Fruit fly (Drosophila melanogaster) whole organism, embryonic: ENCODE data around the gene Nepl21.

ENCODE experiments used
- Ada2b ChIP-seq: fragments of 200-800 bp; sonication (Bioruptor generic); IDR thresholded peaks from 2 replicates; pipeline ENCODE4 v1.3.6; 2022; ENCODE audit warnings: missing biosample characterization, missing genetic modification characterization
- Atf6 ChIP-seq: fragments of 200-800 bp; sonication (Bioruptor generic); IDR thresholded peaks from 2 replicates; pipeline ENCODE4 v1.3.6; 2022; ENCODE audit warnings: missing biosample characterization, missing genetic modification characterization
- Bgb ChIP-seq: fragments of 200-800 bp; sonication (Bioruptor generic); IDR thresholded peaks from 2 replicates; pipeline ENCODE4 v1.3.6; 2022; ENCODE audit warnings: missing biosample characterization, missing genetic modification characterization; ENCODE audit not compliant: partially characterized antibody
- Blimp-1 ChIP-seq: fragments of 200-800 bp; sonication (Bioruptor generic); optimal IDR thresholded peaks from 3 replicates; lab custom pipeline; 2018; ENCODE audit warnings: missing biosample characterization, missing genetic modification characterization, mild to moderate bottlenecking, moderate library complexity, missing genetic modification reagents
- CG10366 ChIP-seq: fragments of 200-800 bp; sonication (Bioruptor generic); IDR thresholded peaks from 2 replicates; pipeline ENCODE4 v1.3.6; 2022; ENCODE audit warnings: missing biosample characterization, missing genetic modification characterization
- CG12219 ChIP-seq: fragments of 200-800 bp; sonication (Bioruptor generic); optimal IDR thresholded peaks from 3 replicates; lab custom pipeline; 2018; ENCODE audit warnings: missing biosample characterization, mild to moderate bottlenecking, missing genetic modification characterization
- CG14441 ChIP-seq: fragments of 200-800 bp; sonication (Bioruptor generic); IDR thresholded peaks from 2 replicates; pipeline ENCODE4 v1.3.6; 2022; ENCODE audit warnings: missing biosample characterization, missing genetic modification characterization
- CG14860 ChIP-seq: fragments of 200-800 bp; sonication (Bioruptor generic); IDR thresholded peaks from 3 replicates; pipeline ENCODE4 v1.3.6; 2022; ENCODE audit warnings: missing biosample characterization, missing genetic modification characterization; ENCODE audit not compliant: partially characterized antibody
- CG15269 ChIP-seq: fragments of 200-800 bp; sonication (Bioruptor generic); optimal IDR thresholded peaks from 2 replicates; lab custom pipeline; 2018; ENCODE audit warnings: missing biosample characterization, mild to moderate bottlenecking, missing genetic modification characterization, moderate library complexity
- CG1529 ChIP-seq: fragments of 200-800 bp; sonication (Bioruptor generic); optimal IDR thresholded peaks from 3 replicates; lab custom pipeline; 2018; ENCODE audit warnings: missing biosample characterization, missing genetic modification characterization
- CG1603 ChIP-seq: fragments of 200-800 bp; sonication (Bioruptor generic); optimal IDR thresholded peaks from 2 replicates; lab custom pipeline; 2019; ENCODE audit warnings: missing biosample characterization, mild to moderate bottlenecking, missing genetic modification characterization, moderate library complexity
- CG17385 ChIP-seq: fragments of 200-800 bp; sonication (Bioruptor generic); optimal IDR thresholded peaks from 3 replicates; lab custom pipeline; 2018; ENCODE audit warnings: missing biosample characterization, mild to moderate bottlenecking, missing genetic modification characterization
- CG17829 ChIP-seq: fragments of 200-800 bp; optimal IDR thresholded peaks from 2 replicates; lab custom pipeline; 2019; ENCODE audit warnings: missing biosample characterization, mild to moderate bottlenecking, missing genetic modification characterization, moderate library complexity
- CG18619 ChIP-seq: fragments of 200-800 bp; sonication (Bioruptor generic); optimal IDR thresholded peaks from 3 replicates; lab custom pipeline; 2017; ENCODE audit warnings: missing biosample characterization, mild to moderate bottlenecking, missing genetic modification characterization
- CG2712 ChIP-seq: fragments of 200-800 bp; optimal IDR thresholded peaks from 3 replicates; lab custom pipeline; 2019; ENCODE audit warnings: missing biosample characterization, mild to moderate bottlenecking, missing genetic modification characterization, moderate library complexity
- CG31388 ChIP-seq: fragments of 200-800 bp; sonication (Bioruptor generic); optimal IDR thresholded peaks from 2 replicates; lab custom pipeline; 2016; ENCODE audit warnings: missing biosample characterization, missing genetic modification characterization
- CG32532 ChIP-seq: fragments of 200-800 bp; sonication (Bioruptor generic); IDR thresholded peaks from 2 replicates; pipeline ENCODE4 v1.3.6; 2022; ENCODE audit warnings: missing biosample characterization, missing genetic modification characterization
- CG4424 ChIP-seq: fragments of 200-800 bp; sonication (Bioruptor generic); optimal IDR thresholded peaks from 3 replicates; lab custom pipeline; 2016; ENCODE audit warnings: missing biosample characterization, missing genetic modification characterization
- CG5953 ChIP-seq: fragments of 200-800 bp; sonication (Bioruptor generic); IDR thresholded peaks from 2 replicates; pipeline ENCODE4 v1.3.6; 2022; ENCODE audit warnings: missing biosample characterization, missing genetic modification characterization
- CG8089 ChIP-seq: fragments of 200-800 bp; sonication (Bioruptor generic); optimal IDR thresholded peaks from 3 replicates; lab custom pipeline; 2016; ENCODE audit warnings: missing biosample characterization, missing genetic modification characterization
- CG8388 ChIP-seq: fragments of 200-800 bp; sonication (Bioruptor generic); optimal IDR thresholded peaks from 2 replicates; lab custom pipeline; 2019; ENCODE audit warnings: missing biosample characterization, mild to moderate bottlenecking, missing genetic modification characterization, moderate library complexity
- CG9932 ChIP-seq: fragments of 200-800 bp; sonication (Bioruptor generic); IDR thresholded peaks from 2 replicates; pipeline ENCODE4 v1.3.6; 2022; ENCODE audit warnings: missing biosample characterization, missing genetic modification characterization
- Deaf1 ChIP-seq: fragments of 200-800 bp; optimal IDR thresholded peaks from 3 replicates; lab custom pipeline; 2019; ENCODE audit warnings: missing biosample characterization, mild to moderate bottlenecking, missing genetic modification characterization, moderate library complexity
- Drgx ChIP-seq: fragments of 200-800 bp; sonication (Bioruptor generic); IDR thresholded peaks from 2 replicates; pipeline ENCODE4 v1.3.6; 2022; ENCODE audit warnings: missing biosample characterization, missing genetic modification characterization
- E2f1 ChIP-seq: fragments of 200-800 bp; sonication (Bioruptor generic); IDR thresholded peaks from 2 replicates; pipeline ENCODE4 v1.3.6; 2022; ENCODE audit warnings: missing biosample characterization, missing genetic modification characterization
- Fer3 ChIP-seq: fragments of 200-800 bp; sonication (Bioruptor generic); optimal IDR thresholded peaks from 2 replicates; lab custom pipeline; 2018; ENCODE audit warnings: missing biosample characterization, mild to moderate bottlenecking, missing genetic modification characterization, moderate library complexity
- H2.0 ChIP-seq: fragments of 200-800 bp; sonication (Bioruptor generic); IDR thresholded peaks from 2 replicates; pipeline ENCODE4 v1.3.6; 2022; ENCODE audit warnings: missing biosample characterization, missing genetic modification characterization
- HHEX ChIP-seq: fragments of 200-800 bp; sonication (Bioruptor generic); optimal IDR thresholded peaks from 3 replicates; lab custom pipeline; 2017; ENCODE audit warnings: missing biosample characterization, mild to moderate bottlenecking, missing genetic modification characterization, missing genetic modification reagents
- NFAT ChIP-seq: fragments of 200-800 bp; sonication (Bioruptor generic); IDR thresholded peaks from 2 replicates; pipeline ENCODE4 v1.3.6; 2022; ENCODE audit warnings: missing biosample characterization, missing genetic modification characterization
- ara ChIP-seq: fragments of 200-800 bp; sonication (Bioruptor generic); IDR thresholded peaks from 2 replicates; pipeline ENCODE4 v1.3.6; 2022; ENCODE audit warnings: missing biosample characterization, missing genetic modification characterization
- bcd ChIP-seq: fragments of 200-800 bp; sonication (Bioruptor generic); optimal IDR thresholded peaks from 2 replicates; lab custom pipeline; 2017; ENCODE audit warnings: missing biosample characterization, mild to moderate bottlenecking, missing genetic modification characterization
- cas ChIP-seq: fragments of 200-800 bp; sonication (Bioruptor generic); IDR thresholded peaks from 2 replicates; pipeline ENCODE4 v1.3.6; 2022; ENCODE audit warnings: missing biosample characterization, missing genetic modification characterization
- ci ChIP-seq: fragments of 200-800 bp; sonication (Bioruptor generic); IDR thresholded peaks from 3 replicates; pipeline ENCODE4 v1.3.6; 2022; ENCODE audit warnings: missing biosample characterization, missing genetic modification characterization
- dysf ChIP-seq: fragments of 200-800 bp; sonication (Bioruptor generic); IDR thresholded peaks from 3 replicates; pipeline ENCODE4 v1.3.6; 2022; ENCODE audit warnings: missing biosample characterization, missing genetic modification characterization
- fd3F ChIP-seq: fragments of 200-800 bp; sonication (Bioruptor generic); optimal IDR thresholded peaks from 2 replicates; lab custom pipeline; 2018; ENCODE audit warnings: missing biosample characterization, mild to moderate bottlenecking, missing genetic modification characterization, moderate library complexity
- fd64A ChIP-seq: fragments of 200-800 bp; sonication (Bioruptor generic); optimal IDR thresholded peaks from 3 replicates; lab custom pipeline; 2018; ENCODE audit warnings: missing biosample characterization, mild to moderate bottlenecking, missing genetic modification characterization
- gem ChIP-seq: fragments of 200-800 bp; sonication (Bioruptor generic); optimal IDR thresholded peaks from 2 replicates; lab custom pipeline; 2019; ENCODE audit warnings: missing biosample characterization, mild to moderate bottlenecking, missing genetic modification characterization, moderate library complexity
- jigr1 ChIP-seq: fragments of 200-800 bp; sonication (Bioruptor generic); IDR thresholded peaks from 3 replicates; pipeline ENCODE4 v1.3.6; 2022; ENCODE audit warnings: missing biosample characterization, missing genetic modification characterization
- jing ChIP-seq: fragments of 200-800 bp; sonication (Bioruptor generic); optimal IDR thresholded peaks from 2 replicates; lab custom pipeline; 2018; ENCODE audit warnings: missing biosample characterization, mild to moderate bottlenecking, missing genetic modification characterization
- lilli ChIP-seq: fragments of 200-800 bp; sonication (Bioruptor generic); optimal IDR thresholded peaks from 3 replicates; lab custom pipeline; 2016; ENCODE audit warnings: missing biosample characterization, missing genetic modification characterization
- mld ChIP-seq: fragments of 200-800 bp; sonication (Bioruptor generic); IDR thresholded peaks from 3 replicates; pipeline ENCODE4 v1.3.6; 2022; ENCODE audit warnings: missing biosample characterization, missing genetic modification characterization; ENCODE audit not compliant: partially characterized antibody
- nmo ChIP-seq: fragments of 200-800 bp; sonication (Bioruptor generic); optimal IDR thresholded peaks from 2 replicates; lab custom pipeline; 2018; ENCODE audit warnings: missing biosample characterization, mild to moderate bottlenecking, missing genetic modification characterization, moderate library complexity
- pnt ChIP-seq: fragments of 200-800 bp; sonication (Bioruptor generic); optimal IDR thresholded peaks from 3 replicates; lab custom pipeline; 2016; ENCODE audit warnings: missing biosample characterization, missing genetic modification characterization
- prd ChIP-seq, 3 experiments: fragments of >200 bp in 2 of 3; fragments of 200-800 bp in 1 of 3; sonication (Bioruptor generic) in 1 of 3; optimal IDR thresholded peaks in 2 of 3; IDR thresholded peaks in 1 of 3; 2 replicates in 2 of 3; 3 replicates in 1 of 3; pipeline versions ENCODE4 v1.3.6 to Lab custom; 2017 to 2022; ENCODE audit warnings: missing biosample characterization in 1 of 3, missing genetic modification characterization in 1 of 3
- sens-2 ChIP-seq: fragments of 200-800 bp; sonication (Bioruptor generic); IDR thresholded peaks from 2 replicates; pipeline ENCODE4 v1.3.6; 2022; ENCODE audit warnings: missing biosample characterization, missing genetic modification characterization
- sisA ChIP-seq: fragments of 200-800 bp; sonication (Bioruptor generic); IDR thresholded peaks from 2 replicates; pipeline ENCODE4 v1.3.6; 2022; ENCODE audit warnings: missing biosample characterization, missing genetic modification characterization
- stc ChIP-seq: fragments of 200-800 bp; sonication (Bioruptor generic); IDR thresholded peaks from 2 replicates; pipeline ENCODE4 v1.3.6; 2022; ENCODE audit warnings: missing biosample characterization, missing genetic modification characterization
- tap ChIP-seq: fragments of 200-800 bp; optimal IDR thresholded peaks from 3 replicates; lab custom pipeline; 2019; ENCODE audit warnings: missing biosample characterization, mild to moderate bottlenecking, missing genetic modification characterization, moderate library complexity
- wor ChIP-seq: fragments of 200-800 bp; sonication (Bioruptor generic); IDR thresholded peaks from 2 replicates; pipeline ENCODE4 v1.3.6; 2022; ENCODE audit warnings: missing biosample characterization, missing genetic modification characterization
- zfh1 ChIP-seq: fragments of 200-800 bp; sonication (Bioruptor generic); IDR thresholded peaks from 3 replicates; pipeline ENCODE4 v1.3.6; 2022; ENCODE audit warnings: missing biosample characterization, missing genetic modification characterization

The Nepl21 gene

dm6 chr3R:28904174-28904573, 20.7 kb downstream of the Nepl21 start (continued):
- peak; percentile 9; the same call in 1 of the 2 replicates for TF ChIP-seq H2.0 (GFP tag; lab: Robert Waterston, UW)
- peak; percentile 54; the same call in 1 of the 3 replicates for TF ChIP-seq ci (GFP tag; lab: Robert Waterston, UW)
- TF ChIP-seq CG14860 (GFP tag; lab: Robert Waterston, UW): no peak
- peak; percentile 3 for TF ChIP-seq bcd (GFP tag; lab: Kevin White, UChicago)
- TF ChIP-seq CG12219 (GFP tag; lab: Kevin White, UChicago): peak; percentile 27
- no peak for TF ChIP-seq mld (GFP tag; lab: Robert Waterston, UW)
- peak; percentile 58; the same call in 2 of the 3 replicates for TF ChIP-seq zfh1 (GFP tag; lab: Robert Waterston, UW)
- peak; percentile 17; the same call in 1 of the 2 replicates for TF ChIP-seq sens-2 (GFP tag; lab: Robert Waterston, UW)
- peak; percentile 69; the same call in 1 of the 2 replicates for TF ChIP-seq ara (GFP tag; lab: Robert Waterston, UW)
- peak; percentile 52 for TF ChIP-seq Drgx
- TF ChIP-seq CG32532: peak; percentile 29; the same call in 1 of the 2 replicates
- TF ChIP-seq CG9932 (GFP tag; lab: Robert Waterston, UW): peak; percentile 40; the same call in 1 of the 2 replicates
- TF ChIP-seq Deaf1 (tag; lab: Kevin White, UChicago): peak; percentile 1
- TF ChIP-seq lilli: no peak
- no peak for TF ChIP-seq Bgb
- TF ChIP-seq CG17385 (GFP tag; lab: Kevin White, UChicago): peak; percentile 48
- peak; percentile 22 for TF ChIP-seq fd3F (GFP tag; lab: Kevin White, UChicago)
- peak; percentile 66 for TF ChIP-seq nmo
- peak; percentile 63 for TF ChIP-seq sisA (GFP tag; lab: Robert Waterston, UW)
- TF ChIP-seq gem (tag; lab: Kevin White, UChicago): peak; percentile 74
- peak; percentile 51; the same call in 1 of the 2 replicates for TF ChIP-seq CG14441 (GFP tag; lab: Robert Waterston, UW)
- TF ChIP-seq tap (tag; lab: Kevin White, UChicago): peak; percentile 51
- peak; percentile 59 for TF ChIP-seq CG2712 (tag; lab: Kevin White, UChicago)
- TF ChIP-seq CG31388 (GFP tag; lab: Kevin White, UChicago): no peak
- peak; percentile 22; the same call in 1 of the 2 replicates for TF ChIP-seq Ada2b
- peak; percentile 67 for TF ChIP-seq Blimp-1
- TF ChIP-seq pnt: peak; percentile 53
- peak; percentile 42; the same call in 2 of the 3 replicates for TF ChIP-seq jigr1 (GFP tag; lab: Robert Waterston, UW)
- TF ChIP-seq NFAT: 0 out of 2 replicates have a peak, but pooled peaks have one; percentile 30
- TF ChIP-seq CG4424: peak; percentile 44
- TF ChIP-seq fd64A: peak; percentile 8
- peak; percentile 11; the same call in 1 of the 2 replicates for TF ChIP-seq E2f1 (GFP tag; lab: Robert Waterston, UW)
- TF ChIP-seq stc (GFP tag; lab: Robert Waterston, UW): peak; percentile 45; the same call in 1 of the 2 replicates
- peak; percentile 54 for TF ChIP-seq CG5953 (GFP tag; lab: Robert Waterston, UW)
- peak; percentile 49; the same call in 1 of the 2 replicates for TF ChIP-seq wor
- TF ChIP-seq CG15269 (tag; lab: Kevin White, UChicago): peak; percentile 59
- TF ChIP-seq HHEX: no peak
- TF ChIP-seq CG10366: peak; percentile 49
- TF ChIP-seq Fer3 (tag; lab: Kevin White, UChicago): peak; percentile 39
- no peak for TF ChIP-seq cas (GFP tag; lab: Robert Waterston, UW)
- TF ChIP-seq CG17829 (tag; lab: Kevin White, UChicago): peak; percentile 58
- 0 out of 2 replicates have a peak, but pooled peaks have one; percentile 18 for TF ChIP-seq Atf6 (GFP tag; lab: Robert Waterston, UW)
- peak; percentile 63; the same call in 1 of the 3 replicates for TF ChIP-seq dysf (GFP tag; lab: Robert Waterston, UW)
- no peak for TF ChIP-seq CG1529 (GFP tag; lab: Kevin White, UChicago)
- peak; percentile 4 for TF ChIP-seq CG18619 (GFP tag; lab: Kevin White, UChicago)
- no peak for TF ChIP-seq CG8089 (GFP tag; lab: Kevin White, UChicago)
- peak; percentile 76 for TF ChIP-seq CG1603 (tag; lab: Kevin White, UChicago)
- no peak for TF ChIP-seq prd (optimal IDR thresholded peaks at IDR 0.05; lab: Kevin White, UChicago)
- peak; percentile 65 for TF ChIP-seq prd (GFP tag; IDR thresholded peaks at IDR 0.05; lab: Robert Waterston, UW)
- TF ChIP-seq jing (GFP tag; lab: Kevin White, UChicago): peak; percentile 15
- TF ChIP-seq CG8388 (GFP tag; lab: Kevin White, UChicago): peak; percentile 58
